Worm (Caenorhabditis elegans) whole organism, L4 larva: ENCODE data around the gene nhr-192.
A peak's percentile ranks its signal among the peaks of the same experiment; 100 is the strongest.

Experiments used
- D1046.2 ChIP-seq: fragments of 200-800 bp; sonication (Bioruptor generic); IDR thresholded peaks from 2 replicates; pipeline ENCODE4 v1.3.6; 2022; ENCODE audit warnings: missing genetic modification characterization, missing compliant biosample characterization
- F26F4.8 ChIP-seq: fragments of 200-800 bp; sonication (Bioruptor generic); conservative IDR thresholded peaks from 2 replicates; pipeline ENCODE4 v1.3.6; 2022; ENCODE audit warnings: missing genetic modification characterization, missing compliant biosample characterization
- F37D6.2 ChIP-seq: sonication (generic microtip); optimal IDR thresholded peaks from 2 replicates; lab custom pipeline; 2016; ENCODE audit warnings: mild to moderate bottlenecking, missing genetic modification characterization, missing compliant biosample characterization
- F49E8.2 ChIP-seq: sonication (generic microtip); optimal IDR thresholded peaks from 2 replicates; lab custom pipeline; 2016; ENCODE audit warnings: missing compliant biosample characterization, mild to moderate bottlenecking, missing genetic modification characterization, borderline replicate concordance
- R02D3.7 ChIP-seq: fragments of 150-350 bp; sonication (generic microtip); optimal IDR thresholded peaks from 3 replicates; lab custom pipeline; 2014; ENCODE audit warnings: missing biosample characterization, missing genetic modification characterization
- Y105C5A.15 ChIP-seq: fragments of 200-800 bp; sonication (Bioruptor generic); IDR thresholded peaks from 2 replicates; pipeline ENCODE4 v1.3.6; 2022; ENCODE audit warnings: missing genetic modification characterization, missing compliant biosample characterization
- Y5F2A.4 ChIP-seq: fragments of 200-800 bp; sonication (Bioruptor generic); optimal IDR thresholded peaks from 2 replicates; lab custom pipeline; 2018; ENCODE audit warnings: mild to moderate bottlenecking, missing genetic modification characterization, missing compliant biosample characterization
- ZK337.2 ChIP-seq: fragments of 200-800 bp; sonication (Bioruptor generic); IDR thresholded peaks from 2 replicates; pipeline ENCODE4 v1.3.6; 2022; ENCODE audit warnings: missing genetic modification reagents, missing genetic modification characterization, missing compliant biosample characterization
- ZK546.5 ChIP-seq, 2 experiments: sonication (generic microtip); optimal IDR thresholded peaks; 2 replicates each; lab custom pipeline; 2017; ENCODE audit warnings: missing biosample characterization in 2 of 2, missing genetic modification characterization in 2 of 2
- aha-1 ChIP-seq: fragments of 150-350 bp; peaks from one replicate; lab custom pipeline; 2014; ENCODE audit warnings: missing biosample characterization, missing genetic modification characterization
- ama-1 ChIP-seq: fragments of 150-350 bp; optimal IDR thresholded peaks from 2 replicates; lab custom pipeline; 2014; ENCODE audit warnings: inconsistent platforms, mixed read lengths
- ceh-28 ChIP-seq: fragments of 150-350 bp; optimal IDR thresholded peaks from 2 replicates; lab custom pipeline; 2014; ENCODE audit warnings: missing biosample characterization, missing genetic modification reagents, missing genetic modification characterization
- ceh-82 ChIP-seq: sonication (generic microtip); optimal IDR thresholded peaks from 2 replicates; lab custom pipeline; 2017; ENCODE audit warnings: missing biosample characterization, missing genetic modification characterization
- cey-2 ChIP-seq: sonication (generic microtip); optimal IDR thresholded peaks from 3 replicates; lab custom pipeline; 2017; ENCODE audit warnings: missing genetic modification characterization, mild to moderate bottlenecking, missing compliant biosample characterization, antibody characterized with exemption, borderline replicate concordance; ENCODE audit not compliant: insufficient read depth
- ctbp-1 ChIP-seq: fragments of 200-800 bp; sonication (Bioruptor generic); IDR thresholded peaks from 2 replicates; pipeline ENCODE4 v1.3.6; 2022; ENCODE audit warnings: missing genetic modification reagents, missing genetic modification characterization, missing compliant biosample characterization
- daf-8 ChIP-seq: fragments of 200-800 bp; sonication (Bioruptor generic); IDR thresholded peaks from 2 replicates; pipeline ENCODE4 v1.3.6; 2022; ENCODE audit warnings: missing genetic modification characterization, missing compliant biosample characterization
- dmd-8 ChIP-seq: fragments of 200-800 bp; sonication (Bioruptor generic); IDR thresholded peaks from 2 replicates; pipeline ENCODE4 v1.3.6; 2022; ENCODE audit warnings: missing genetic modification characterization, missing compliant biosample characterization
- dpl-1 ChIP-seq: fragments of 150-350 bp; optimal IDR thresholded peaks from 2 replicates; lab custom pipeline; 2014; ENCODE audit warnings: missing biosample characterization, missing genetic modification reagents, missing genetic modification characterization
- egl-43 ChIP-seq: fragments of 200-800 bp; sonication (Bioruptor generic); IDR thresholded peaks from 2 replicates; pipeline ENCODE4 v1.3.6; 2022; ENCODE audit warnings: missing genetic modification reagents, missing genetic modification characterization, missing compliant biosample characterization
- fos-1 ChIP-seq: fragments of 150-350 bp; optimal IDR thresholded peaks from 2 replicates; lab custom pipeline; 2014; ENCODE audit warnings: missing biosample characterization, missing genetic modification characterization
- gei-8 ChIP-seq: fragments of 200-800 bp; sonication (Bioruptor generic); optimal IDR thresholded peaks from 2 replicates; lab custom pipeline; 2018; ENCODE audit warnings: mild to moderate bottlenecking, missing genetic modification characterization, missing compliant biosample characterization
- hlh-11 ChIP-seq: fragments of 200-800 bp; sonication (Bioruptor generic); optimal IDR thresholded peaks from 2 replicates; lab custom pipeline; 2018; ENCODE audit warnings: mild to moderate bottlenecking, missing genetic modification characterization, missing compliant biosample characterization
- hlh-30 ChIP-seq: sonication (generic microtip); optimal IDR thresholded peaks from 2 replicates; lab custom pipeline; 2017; ENCODE audit warnings: antibody characterized with exemption, mild to moderate bottlenecking, missing genetic modification characterization, missing compliant biosample characterization; ENCODE audit not compliant: insufficient read depth
- lim-7 ChIP-seq: fragments of 200-800 bp; sonication (Bioruptor generic); IDR thresholded peaks from 2 replicates; pipeline ENCODE4 v1.3.6; 2022; ENCODE audit warnings: missing genetic modification characterization, missing compliant biosample characterization
- lin-1 ChIP-seq: fragments of 200-800 bp; sonication (Bioruptor generic); IDR thresholded peaks from 2 replicates; pipeline ENCODE4 v1.3.6; 2022; ENCODE audit warnings: missing genetic modification reagents, missing genetic modification characterization, missing compliant biosample characterization
- lin-13 ChIP-seq: fragments of 150-350 bp; optimal IDR thresholded peaks from 2 replicates; lab custom pipeline; 2014; ENCODE audit warnings: missing biosample characterization, missing genetic modification reagents, missing genetic modification characterization
- lin-29 ChIP-seq: fragments of 200-800 bp; sonication (Bioruptor generic); IDR thresholded peaks from 2 replicates; pipeline ENCODE4 v1.3.6; 2022; ENCODE audit warnings: missing genetic modification reagents, missing genetic modification characterization, missing compliant biosample characterization
- madf-5 ChIP-seq, 2 experiments: fragments of 200-800 bp; sonication (Bioruptor generic); IDR thresholded peaks; 2 replicates each; pipeline ENCODE4 v1.3.6; 2022; ENCODE audit warnings: missing compliant biosample characterization in 2 of 2, missing genetic modification characterization in 2 of 2
- mes-2 ChIP-seq: sonication (generic microtip); optimal IDR thresholded peaks from 2 replicates; lab custom pipeline; 2016; ENCODE audit warnings: missing genotype, mild to moderate bottlenecking, missing genetic modification characterization, missing compliant biosample characterization; ENCODE audit not compliant: poor library complexity, severe bottlenecking
- mxl-2 ChIP-seq: fragments of 200-800 bp; sonication (Bioruptor generic); conservative IDR thresholded peaks from 2 replicates; pipeline ENCODE4 v1.3.6; 2022; ENCODE audit warnings: missing genetic modification reagents, missing genetic modification characterization, missing compliant biosample characterization
- nhr-10 ChIP-seq: fragments of 150-350 bp; optimal IDR thresholded peaks from 2 replicates; lab custom pipeline; 2014; ENCODE audit warnings: missing biosample characterization, missing genetic modification characterization
- nhr-102 ChIP-seq: sonication (generic microtip); optimal IDR thresholded peaks from 2 replicates; lab custom pipeline; 2016; ENCODE audit warnings: mild to moderate bottlenecking, missing genetic modification characterization, moderate library complexity, missing compliant biosample characterization
- nhr-11 ChIP-seq: fragments of 150-350 bp; optimal IDR thresholded peaks from 2 replicates; lab custom pipeline; 2014; ENCODE audit warnings: missing biosample characterization, missing genetic modification characterization
- nhr-111 ChIP-seq: fragments of 200-800 bp; sonication (Bioruptor generic); optimal IDR thresholded peaks from 2 replicates; lab custom pipeline; 2018; ENCODE audit warnings: mild to moderate bottlenecking, missing genetic modification characterization, missing compliant biosample characterization
- nhr-25 ChIP-seq: sonication (generic microtip); optimal IDR thresholded peaks from 2 replicates; lab custom pipeline; 2017; ENCODE audit warnings: missing genetic modification characterization, mild to moderate bottlenecking, missing compliant biosample characterization, antibody characterized with exemption, moderate library complexity, borderline replicate concordance; ENCODE audit not compliant: insufficient read depth
- nhr-48 ChIP-seq: sonication (generic microtip); optimal IDR thresholded peaks from 2 replicates; lab custom pipeline; 2016; ENCODE audit warnings: mild to moderate bottlenecking, missing genetic modification characterization, missing compliant biosample characterization
- nhr-77 ChIP-seq: fragments of 150-350 bp; optimal IDR thresholded peaks from 2 replicates; lab custom pipeline; 2014; ENCODE audit warnings: missing biosample characterization, missing genetic modification characterization
- pha-4 ChIP-seq, 2 experiments: fragments of 150-350 bp in 1 of 2; fragments of 200-800 bp in 1 of 2; sonication (Bioruptor generic) in 1 of 2; IDR thresholded peaks in 1 of 2; optimal IDR thresholded peaks in 1 of 2; 2 replicates each; pipeline versions ENCODE4 v1.3.6 to Lab custom; 2014 to 2022; ENCODE audit warnings: missing genetic modification characterization in 2 of 2, missing genetic modification reagents in 2 of 2, missing biosample characterization in 1 of 2, missing compliant biosample characterization in 1 of 2
- pqm-1 ChIP-seq: sonication (generic microtip); optimal IDR thresholded peaks from 2 replicates; lab custom pipeline; 2017; ENCODE audit warnings: missing biosample characterization, missing genetic modification characterization
- saeg-2 ChIP-seq: fragments of 200-800 bp; sonication (Bioruptor generic); IDR thresholded peaks from 2 replicates; pipeline ENCODE4 v1.3.6; 2022; ENCODE audit warnings: missing genetic modification reagents, missing genetic modification characterization, missing compliant biosample characterization
- sdz-12 ChIP-seq: fragments of 200-800 bp; sonication (Bioruptor generic); optimal IDR thresholded peaks from 2 replicates; lab custom pipeline; 2018; ENCODE audit warnings: mild to moderate bottlenecking, missing genetic modification characterization, missing compliant biosample characterization
- set-16 ChIP-seq: fragments of 200-800 bp; sonication (Bioruptor generic); IDR thresholded peaks from 2 replicates; pipeline ENCODE4 v1.3.6; 2022; ENCODE audit warnings: missing genetic modification reagents, missing genetic modification characterization, missing compliant biosample characterization
- skn-1 ChIP-seq: fragments of 150-350 bp; optimal IDR thresholded peaks from 2 replicates; lab custom pipeline; 2014; ENCODE audit warnings: missing biosample characterization, missing genetic modification characterization
- spr-3 ChIP-seq: fragments of 200-800 bp; sonication (Bioruptor generic); optimal IDR thresholded peaks from 2 replicates; lab custom pipeline; 2018; ENCODE audit warnings: mild to moderate bottlenecking, missing genetic modification characterization, missing compliant biosample characterization
- unc-39 ChIP-seq: sonication (generic microtip); optimal IDR thresholded peaks from 2 replicates; lab custom pipeline; 2017; ENCODE audit warnings: missing biosample characterization, missing genetic modification characterization
- vab-7 ChIP-seq: fragments of 200-800 bp; sonication (Bioruptor generic); IDR thresholded peaks from 2 replicates; pipeline ENCODE4 v1.3.6; 2022; ENCODE audit warnings: missing genetic modification reagents, missing genetic modification characterization, missing compliant biosample characterization
- zag-1 ChIP-seq: fragments of 150-350 bp; optimal IDR thresholded peaks from 2 replicates; lab custom pipeline; 2014; ENCODE audit warnings: missing biosample characterization, missing genetic modification characterization
- zfp-3 ChIP-seq: fragments of 200-800 bp; sonication (Bioruptor generic); conservative IDR thresholded peaks from 2 replicates; pipeline ENCODE4 v1.3.6; 2022; ENCODE audit warnings: missing genetic modification reagents, missing genetic modification characterization, missing compliant biosample characterization
- zip-11 ChIP-seq: fragments of 200-800 bp; sonication (Bioruptor generic); IDR thresholded peaks from 2 replicates; pipeline ENCODE4 v1.3.6; 2022; ENCODE audit warnings: missing genetic modification characterization, missing compliant biosample characterization
- zip-2 ChIP-seq: fragments of 150-350 bp; optimal IDR thresholded peaks from 2 replicates; lab custom pipeline; 2014; ENCODE audit warnings: missing biosample characterization, missing genetic modification characterization
- ztf-11 ChIP-seq: fragments of 150-350 bp; optimal IDR thresholded peaks from 2 replicates; lab custom pipeline; 2014; ENCODE audit warnings: missing biosample characterization, missing genetic modification characterization
- ztf-7 ChIP-seq: fragments of 150-350 bp; optimal IDR thresholded peaks from 2 replicates; lab custom pipeline; 2014; ENCODE audit warnings: missing biosample characterization, missing genetic modification characterization

Gene nhr-192

ce11 chrV:10087103-10087502 is 16.7 kb upstream of the nhr-192 start, which contains the start of gene R04B5.5 (continued):
- TF ChIP-seq nhr-111 (GFP tag; lab: Kevin White, UChicago) (no peak), ceh-82 (no peak), Y5F2A.4 (no peak), dmd-8 (GFP tag; lab: Robert Waterston, UW) (no peak), nhr-48 (peak; percentile 49), lin-29 (GFP tag; lab: Robert Waterston, UW) (no peak), ztf-11 (no peak), nhr-11 (tag; lab: Kevin White, UChicago) (peak; percentile 24), lin-13 (GFP tag; lab: Kevin White, UChicago) (no peak), sdz-12 (GFP tag; lab: Kevin White, UChicago) (no peak), cey-2 (tag; lab: Kevin White, UChicago) (no peak), Y105C5A.15 (GFP tag; lab: Robert Waterston, UW) (no peak), egl-43 (no peak), lin-1 (GFP tag; lab: Robert Waterston, UW) (no peak), nhr-102 (tag; lab: Kevin White, UChicago) (peak; percentile 48), fos-1 (tag; lab: Kevin White, UChicago) (no peak), zag-1 (tag; lab: Kevin White, UChicago) (no peak), hlh-30 (tag; lab: Kevin White, UChicago) (peak; percentile 58), zip-11 (no peak), lim-7 (GFP tag; lab: Robert Waterston, UW) (no peak), skn-1 (tag; lab: Kevin White, UChicago) (no peak), R02D3.7 (tag; lab: Kevin White, UChicago) (no peak), vab-7 (no peak), ZK337.2 (GFP tag; lab: Robert Waterston, UW) (no peak), nhr-10 (peak; percentile 85), F37D6.2 (tag; lab: Kevin White, UChicago) (no peak), madf-5 (GFP tag; IDR thresholded peaks at IDR 0.05; lab: Robert Waterston, UW) (no peak), pqm-1 (tag; lab: Kevin White, UChicago) (peak; percentile 37), zip-2 (tag; lab: Kevin White, UChicago) (no peak), ztf-7 (tag; lab: Kevin White, UChicago) (peak; percentile 46), set-16 (GFP tag; lab: Robert Waterston, UW) (no peak), mxl-2 (GFP tag; lab: Robert Waterston, UW) (no peak), zfp-3 (no peak), aha-1 (tag; lab: Kevin White, UChicago) (no peak), ctbp-1 (GFP tag; lab: Robert Waterston, UW) (no peak), spr-3 (GFP tag; lab: Kevin White, UChicago) (no peak), unc-39 (tag; lab: Kevin White, UChicago) (no peak), F49E8.2 (no peak), ama-1 (lab: Kevin White, UChicago) (no peak), ZK546.5 (tag; optimal IDR thresholded peaks at IDR 0.05; lab: Kevin White, UChicago) (no peak), nhr-77 (tag; lab: Kevin White, UChicago) (peak; percentile 89), D1046.2 (GFP tag; lab: Robert Waterston, UW) (no peak), pha-4 (GFP tag; IDR thresholded peaks at IDR 0.05; lab: Robert Waterston, UW) (no peak), pha-4 (tag; optimal IDR thresholded peaks at IDR 0.05; lab: Kevin White, UChicago) (no peak), mes-2 (no peak), F26F4.8 (GFP tag; lab: Robert Waterston, UW) (no peak), ceh-28 (tag; lab: Kevin White, UChicago) (no peak), dpl-1 (no peak), nhr-25 (tag; lab: Kevin White, UChicago) (no peak), hlh-11 (tag; lab: Kevin White, UChicago) (peak; percentile 74), saeg-2 (GFP tag; lab: Robert Waterston, UW) (no peak), daf-8 (GFP tag; lab: Robert Waterston, UW) (no peak), gei-8 (GFP tag; lab: Kevin White, UChicago) (no peak)
